Worm (Caenorhabditis elegans) whole organism, L4/young adult: Measurements from ENCODE around the gene clec-22.

ENCODE experiments used
- W03F9.2 ChIP-seq: fragments of 150-350 bp; optimal IDR thresholded peaks from 2 replicates; lab custom pipeline; 2014; ENCODE audit warnings: missing biosample characterization, missing genetic modification characterization
- him-1 ChIP-seq: sonication (generic microtip); optimal IDR thresholded peaks from 2 replicates; lab custom pipeline; 2016; ENCODE audit warnings: missing genotype, missing genetic modification reagents, missing genetic modification characterization, missing compliant biosample characterization

- no peak for TF ChIP-seq him-1 (tag; lab: Kevin White, UChicago)
- TF ChIP-seq W03F9.2 (tag; lab: Kevin White, UChicago) = no peak
Measured at ce11 chrV:16811841-16812240, 46.4 kb upstream of the clec-22 start.
